Fruit fly (Drosophila melanogaster): ENCODE data around the gene CG42502.

The CG42502 gene

dm6 chr2L:18808754-18809329 is 2.2 kb downstream of the CG42502 start (continued):
- TF ChIP-seq so (GFP tag; IDR thresholded peaks at IDR 0.05): no peak
- TF ChIP-seq tna (GFP tag; IDR thresholded peaks at IDR 0.05; ENCODE audit: partially characterized antibody): no peak
- no peak for TF ChIP-seq CG3407 (GFP tag; optimal IDR thresholded peaks at IDR 0.05)
- peak; percentile 46 for TF ChIP-seq dmrt99B (tag; optimal IDR thresholded peaks at IDR 0.05)
- TF ChIP-seq slbo (GFP tag; IDR thresholded peaks at IDR 0.05): no peak
- no peak for TF ChIP-seq MBD-R2 (GFP tag; IDR thresholded peaks at IDR 0.05)
- TF ChIP-seq ewg (GFP tag; optimal IDR thresholded peaks at IDR 0.05): no peak
- TF ChIP-seq Fer1 (GFP tag; optimal IDR thresholded peaks at IDR 0.05): no peak
- TF ChIP-seq CG13123 (GFP tag; optimal IDR thresholded peaks at IDR 0.05): no peak
- no peak for TF ChIP-seq CG5245 (GFP tag; optimal IDR thresholded peaks at IDR 0.05)
- TF ChIP-seq unpg (GFP tag; optimal IDR thresholded peaks at IDR 0.05): peak; percentile 42
- no peak for TF ChIP-seq NK7.1 (GFP tag; optimal IDR thresholded peaks at IDR 0.05)
- no peak for TF ChIP-seq C15 (GFP tag; IDR thresholded peaks at IDR 0.05)
- TF ChIP-seq twi (tag; optimal IDR thresholded peaks at IDR 0.05): peak; percentile 32
- no peak for TF ChIP-seq Dp (GFP tag; optimal IDR thresholded peaks at IDR 0.05)
- TF ChIP-seq CG17385 (GFP tag; optimal IDR thresholded peaks at IDR 0.05): peak; percentile 9
- peak; percentile 39 for TF ChIP-seq CG7556 (GFP tag; optimal IDR thresholded peaks at IDR 0.05)
- TF ChIP-seq amos (GFP tag; IDR thresholded peaks at IDR 0.05; ENCODE audit: partially characterized antibody): no peak
- TF ChIP-seq BEAF-32 (GFP tag; optimal IDR thresholded peaks at IDR 0.05): no peak
- TF ChIP-seq br (optimal IDR thresholded peaks at IDR 0.05): no peak
- no peak for TF ChIP-seq CG2120 (GFP tag; optimal IDR thresholded peaks at IDR 0.05)
- TF ChIP-seq disco-r (GFP tag; optimal IDR thresholded peaks at IDR 0.05): no peak
- no peak for TF ChIP-seq ato (GFP tag; IDR thresholded peaks at IDR 0.05; ENCODE audit: partially characterized antibody)
- 0 out of 2 replicates have a peak, but pooled peaks have one; percentile 29 for TF ChIP-seq CG17328 (GFP tag; IDR thresholded peaks at IDR 0.05)
- TF ChIP-seq salm (tag; optimal IDR thresholded peaks at IDR 0.05): no peak
- TF ChIP-seq dimm (GFP tag; IDR thresholded peaks at IDR 0.05): no peak
- TF ChIP-seq ci (GFP tag; IDR thresholded peaks at IDR 0.05): peak; percentile 53; the same call in 1 of the 3 replicates
- no peak for TF ChIP-seq CG3065 (GFP tag; optimal IDR thresholded peaks at IDR 0.05)
- no peak for TF ChIP-seq bab2 (GFP tag; optimal IDR thresholded peaks at IDR 0.05)
- TF ChIP-seq Gsc (GFP tag; IDR thresholded peaks at IDR 0.05): no peak
- TF ChIP-seq Atf6 (GFP tag; IDR thresholded peaks at IDR 0.05): no peak
- TF ChIP-seq CG7963 (GFP tag; IDR thresholded peaks at IDR 0.05; ENCODE audit: partially characterized antibody): no peak
- TF ChIP-seq NfI (GFP tag; optimal IDR thresholded peaks at IDR 0.05): no peak
- no peak for TF ChIP-seq Antp (GFP tag; optimal IDR thresholded peaks at IDR 0.05)
- peak; percentile 6 for TF ChIP-seq lilli (GFP tag; optimal IDR thresholded peaks at IDR 0.05)
- TF ChIP-seq CG6654 (GFP tag; optimal IDR thresholded peaks at IDR 0.05): no peak
- no peak for TF ChIP-seq CG13894 (tag; optimal IDR thresholded peaks at IDR 0.05)
- TF ChIP-seq CG10267 (tag; optimal IDR thresholded peaks at IDR 0.05): peak; percentile 20
- no peak for TF ChIP-seq pho (GFP tag; optimal IDR thresholded peaks at IDR 0.05)
- no peak for TF ChIP-seq CG4282 (GFP tag; optimal IDR thresholded peaks at IDR 0.05)
- no peak for TF ChIP-seq Lpt (GFP tag; optimal IDR thresholded peaks at IDR 0.05)
- no peak for TF ChIP-seq onecut (GFP tag; IDR thresholded peaks at IDR 0.05)
- TF ChIP-seq CG15011 (GFP tag; optimal IDR thresholded peaks at IDR 0.05): no peak
- no peak for TF ChIP-seq ERR (GFP tag; optimal IDR thresholded peaks at IDR 0.05)
- TF ChIP-seq ranshi (GFP tag; IDR thresholded peaks at IDR 0.05): no peak; the same call in 1 of the 2 replicates
- no peak for TF ChIP-seq nom (GFP tag; optimal IDR thresholded peaks at IDR 0.05)
- peak; percentile 47 for TF ChIP-seq CG1603 (tag; optimal IDR thresholded peaks at IDR 0.05)
- TF ChIP-seq ssp (GFP tag; IDR thresholded peaks at IDR 0.05): peak; percentile 28; the same call in 1 of the 2 replicates
- no peak for TF ChIP-seq Aef1 (GFP tag; IDR thresholded peaks at IDR 0.05)
- no peak for TF ChIP-seq CG16815 (GFP tag; optimal IDR thresholded peaks at IDR 0.05)
- TF ChIP-seq Hr51 (GFP tag; optimal IDR thresholded peaks at IDR 0.05): peak in 1 of 2 experiments; percentile 4
